Worm (Caenorhabditis elegans) whole organism, young adult: Measurements from ENCODE around the gene srx-14.
A peak's percentile ranks its signal among the peaks of the same experiment; 100 is the strongest.

Experiments
- B0035.1 ChIP-seq: sonication (generic microtip); optimal IDR thresholded peaks from 2 replicates; lab custom pipeline; 2016; ENCODE audit warnings: missing genetic modification characterization, mild to moderate bottlenecking, missing compliant biosample characterization, missing genotype, missing genetic modification reagents
- B0336.3 ChIP-seq: fragments of 200-800 bp; sonication (Bioruptor generic); IDR thresholded peaks from 2 replicates; pipeline ENCODE4 v1.3.6; 2022; ENCODE audit warnings: missing genetic modification characterization, missing compliant biosample characterization
- C06A6.2 ChIP-seq: fragments of 200-800 bp; sonication (Bioruptor generic); conservative IDR thresholded peaks from 2 replicates; pipeline ENCODE4 v1.3.6; 2022; ENCODE audit warnings: missing genetic modification characterization, missing compliant biosample characterization
- C17E4.6 ChIP-seq: fragments of 200-800 bp; sonication (Bioruptor generic); IDR thresholded peaks from 2 replicates; pipeline ENCODE4 v1.3.6; 2022; ENCODE audit warnings: missing genetic modification reagents, missing genetic modification characterization, missing compliant biosample characterization
- F49E8.2 ChIP-seq: sonication (generic microtip); optimal IDR thresholded peaks from 3 replicates; lab custom pipeline; 2017; ENCODE audit warnings: missing genetic modification characterization, mild to moderate bottlenecking, missing compliant biosample characterization, antibody characterized with exemption, moderate library complexity; ENCODE audit not compliant: insufficient read depth
- K12H6.12 ChIP-seq: fragments of 200-800 bp; sonication (Bioruptor generic); optimal IDR thresholded peaks from 2 replicates; lab custom pipeline; 2018; ENCODE audit warnings: mild to moderate bottlenecking, missing genetic modification characterization, missing compliant biosample characterization
- aptf-3 ChIP-seq: fragments of 200-800 bp; sonication (Bioruptor generic); IDR thresholded peaks from 2 replicates; pipeline ENCODE4 v1.3.6; 2022; ENCODE audit warnings: missing genetic modification characterization, missing compliant biosample characterization
- atf-7 ChIP-seq: sonication (generic microtip); optimal IDR thresholded peaks from 2 replicates; lab custom pipeline; 2017; ENCODE audit warnings: mild to moderate bottlenecking, missing genetic modification characterization, missing compliant biosample characterization
- attf-3 ChIP-seq: fragments of 200-800 bp; sonication (Bioruptor generic); conservative IDR thresholded peaks from 2 replicates; pipeline ENCODE4 v1.3.6; 2022; ENCODE audit warnings: missing genetic modification reagents, missing genetic modification characterization, missing compliant biosample characterization
- attf-5 ChIP-seq: fragments of 200-800 bp; sonication (Bioruptor generic); optimal IDR thresholded peaks from 2 replicates; lab custom pipeline; 2018; ENCODE audit warnings: mild to moderate bottlenecking, missing genetic modification characterization, missing compliant biosample characterization
- cebp-2 ChIP-seq: fragments of 200-800 bp; sonication (Bioruptor generic); IDR thresholded peaks from 2 replicates; pipeline ENCODE4 v1.3.6; 2022; ENCODE audit warnings: missing genetic modification characterization, missing compliant biosample characterization
- ceh-58 ChIP-seq: fragments of 200-800 bp; sonication (Bioruptor generic); IDR thresholded peaks from 2 replicates; pipeline ENCODE4 v1.3.6; 2022; ENCODE audit warnings: missing genetic modification characterization, missing compliant biosample characterization
- ceh-79 ChIP-seq: sonication (generic microtip); optimal IDR thresholded peaks from 2 replicates; lab custom pipeline; 2017; ENCODE audit warnings: mild to moderate bottlenecking, missing genetic modification characterization, missing compliant biosample characterization
- ceh-91 ChIP-seq: fragments of 200-800 bp; sonication (Bioruptor generic); IDR thresholded peaks from 2 replicates; pipeline ENCODE4 v1.3.6; 2022; ENCODE audit warnings: missing genetic modification reagents, missing genetic modification characterization, missing compliant biosample characterization
- egl-44 ChIP-seq: fragments of 200-800 bp; sonication (Bioruptor generic); IDR thresholded peaks from 2 replicates; pipeline ENCODE4 v1.3.6; 2022; ENCODE audit warnings: missing genetic modification reagents, missing genetic modification characterization, missing compliant biosample characterization
- fkh-3 ChIP-seq: sonication (generic microtip); optimal IDR thresholded peaks from 2 replicates; lab custom pipeline; 2016; ENCODE audit warnings: mild to moderate bottlenecking, missing genetic modification characterization, missing compliant biosample characterization
- hsf-1 ChIP-seq: fragments of 200-800 bp; sonication (Bioruptor generic); IDR thresholded peaks from 2 replicates; pipeline ENCODE4 v1.3.6; 2022; ENCODE audit warnings: missing genetic modification reagents, missing genetic modification characterization, missing compliant biosample characterization
- lag-1 ChIP-seq: fragments of 200-800 bp; sonication (Bioruptor generic); IDR thresholded peaks from 2 replicates; pipeline ENCODE4 v1.3.6; 2022; ENCODE audit warnings: missing genetic modification reagents, missing genetic modification characterization, missing compliant biosample characterization
- let-607 ChIP-seq, 2 experiments: fragments of 200-800 bp in 1 of 2; sonication (Bioruptor generic) in 1 of 2; sonication (generic microtip) in 1 of 2; optimal IDR thresholded peaks; 2 replicates each; lab custom pipeline; 2016 to 2018; ENCODE audit warnings: mild to moderate bottlenecking in 2 of 2, missing compliant biosample characterization in 2 of 2, missing genetic modification characterization in 2 of 2, moderate library complexity in 2 of 2, missing genotype in 1 of 2
- lin-26 ChIP-seq: fragments of 200-800 bp; sonication (Bioruptor generic); IDR thresholded peaks from 2 replicates; pipeline ENCODE4 v1.3.6; 2022; ENCODE audit warnings: missing genetic modification reagents, missing genetic modification characterization, missing compliant biosample characterization
- lin-35 ChIP-seq, 3 experiments: fragments of 150-350 bp in 2 of 3; sonication (generic microtip) in 1 of 3; optimal IDR thresholded peaks; 2 replicates each; lab custom pipeline; 2014 to 2018; ENCODE audit warnings: missing biosample characterization in 3 of 3, missing genetic modification characterization in 3 of 3, missing genetic modification reagents in 3 of 3
- lin-54 ChIP-seq: fragments of 200-800 bp; sonication (Bioruptor generic); optimal IDR thresholded peaks from 2 replicates; lab custom pipeline; 2018; ENCODE audit warnings: mild to moderate bottlenecking, missing genetic modification characterization, missing compliant biosample characterization
- madf-6 ChIP-seq: fragments of 200-800 bp; sonication (Bioruptor generic); IDR thresholded peaks from 2 replicates; pipeline ENCODE4 v1.3.6; 2022; ENCODE audit warnings: missing genetic modification reagents, missing genetic modification characterization, missing compliant biosample characterization
- madf-8 ChIP-seq: fragments of 200-800 bp; sonication (Bioruptor generic); conservative IDR thresholded peaks from 2 replicates; pipeline ENCODE4 v1.3.6; 2022; ENCODE audit warnings: missing genetic modification reagents, missing genetic modification characterization, missing compliant biosample characterization
- mcd-1 ChIP-seq: fragments of 200-800 bp; sonication (Bioruptor generic); IDR thresholded peaks from 2 replicates; pipeline ENCODE4 v1.3.6; 2022; ENCODE audit warnings: missing genetic modification reagents, missing genetic modification characterization, missing compliant biosample characterization
- mxl-1 ChIP-seq: sonication (generic microtip); optimal IDR thresholded peaks from 2 replicates; lab custom pipeline; 2016; ENCODE audit warnings: missing genetic modification characterization, missing compliant biosample characterization
- nfya-1 ChIP-seq: sonication (generic microtip); optimal IDR thresholded peaks from 2 replicates; lab custom pipeline; 2017; ENCODE audit warnings: antibody characterized with exemption, missing compliant biosample characterization, missing genetic modification characterization, borderline replicate concordance; ENCODE audit not compliant: insufficient read depth
- nhr-27 ChIP-seq: fragments of 200-800 bp; sonication (Bioruptor generic); optimal IDR thresholded peaks from 2 replicates; lab custom pipeline; 2018; ENCODE audit warnings: mild to moderate bottlenecking, missing genetic modification characterization, moderate library complexity, missing compliant biosample characterization
- nhr-90 ChIP-seq: sonication (generic microtip); optimal IDR thresholded peaks from 2 replicates; lab custom pipeline; 2016; ENCODE audit warnings: missing genotype, mild to moderate bottlenecking, missing genetic modification characterization, missing compliant biosample characterization
- repo-1 ChIP-seq: sonication (generic microtip); optimal IDR thresholded peaks from 2 replicates; lab custom pipeline; 2017; ENCODE audit warnings: mild to moderate bottlenecking, missing genetic modification characterization, missing compliant biosample characterization
- sdz-38 ChIP-seq: sonication (generic microtip); optimal IDR thresholded peaks from 2 replicates; lab custom pipeline; 2016; ENCODE audit warnings: missing genotype, missing genetic modification characterization, missing compliant biosample characterization
- snpc-1.1 ChIP-seq: sonication (generic microtip); optimal IDR thresholded peaks from 2 replicates; lab custom pipeline; 2017; ENCODE audit warnings: missing genetic modification characterization, mild to moderate bottlenecking, missing compliant biosample characterization, antibody characterized with exemption, moderate library complexity, missing genotype, missing genetic modification reagents; ENCODE audit not compliant: insufficient read depth
- somi-1 ChIP-seq: fragments of 200-800 bp; sonication (Bioruptor generic); optimal IDR thresholded peaks from 2 replicates; lab custom pipeline; 2018; ENCODE audit warnings: mild to moderate bottlenecking, missing genetic modification characterization, missing compliant biosample characterization
- xnd-1 ChIP-seq: sonication (generic microtip); optimal IDR thresholded peaks from 2 replicates; lab custom pipeline; 2016; ENCODE audit warnings: missing genotype, missing genetic modification reagents, missing genetic modification characterization, missing compliant biosample characterization

The srx-14 gene

DNA sequence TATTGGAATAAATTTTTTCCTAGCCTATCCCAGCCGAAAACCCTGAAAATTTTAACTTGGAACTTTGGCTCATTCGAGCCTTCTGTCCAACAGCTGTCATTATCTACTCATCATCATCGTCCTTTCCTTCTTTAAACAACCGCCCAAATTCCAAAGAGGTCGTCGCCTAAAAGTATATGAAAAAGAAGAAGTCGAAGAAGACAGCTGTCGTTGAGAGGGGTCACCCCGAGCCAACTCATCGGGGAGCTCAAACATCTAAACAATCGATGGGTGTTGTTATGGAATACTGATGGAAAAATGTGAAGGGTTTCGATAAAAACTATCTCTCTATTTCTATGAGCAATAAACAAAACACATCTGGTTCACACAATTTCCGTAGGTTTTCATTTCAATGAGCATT is 8.4 kb downstream of the srx-14 start:
- TF ChIP-seq lin-54 (GFP tag; lab: Kevin White, UChicago) (no peak), F49E8.2 (tag; lab: Kevin White, UChicago) (no peak), atf-7 (tag; lab: Kevin White, UChicago) (no peak), snpc-1.1 (no peak), nhr-90 (tag; lab: Kevin White, UChicago) (no peak), repo-1 (tag; lab: Kevin White, UChicago) (no peak), ceh-79 (no peak), fkh-3 (tag; lab: Kevin White, UChicago) (no peak), C17E4.6 (GFP tag; lab: Robert Waterston, UW) (no peak), C06A6.2 (GFP tag; lab: Robert Waterston, UW) (no peak), attf-3 (GFP tag; lab: Robert Waterston, UW) (no peak), egl-44 (no peak), somi-1 (GFP tag; lab: Kevin White, UChicago) (no peak)

DNA sequence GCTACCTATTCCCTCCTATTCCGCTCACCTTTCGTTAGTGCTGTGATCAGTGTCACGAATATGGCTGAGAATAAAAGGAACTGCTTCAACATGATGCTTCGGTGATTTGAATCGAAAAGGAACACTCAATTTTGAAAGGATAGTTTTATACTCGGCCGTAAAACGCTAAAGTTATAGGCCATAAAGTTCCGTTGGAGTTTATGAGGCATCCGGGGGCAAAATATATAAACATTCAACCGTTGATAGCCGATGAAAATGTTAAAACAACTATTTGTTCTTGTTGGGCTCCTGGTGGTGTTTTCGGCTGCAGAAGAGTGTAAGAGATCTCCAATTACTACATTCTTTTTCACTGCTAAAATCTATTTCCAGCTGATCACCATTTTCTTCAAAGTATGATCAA is 9.0 kb downstream of the srx-14 start, which contains the start of the genes C44B12.9 and C44B12.3:
Gene C44B12.9, minus strand, starts transcription at position 101 of the 400 bp plus-strand sequence.
Gene C44B12.3, plus strand, starts transcription at position 249 of the 400 bp plus-strand sequence.
- TF ChIP-seq mxl-1 (tag; lab: Kevin White, UChicago) (no peak), C06A6.2 (GFP tag; lab: Robert Waterston, UW) (no peak), B0336.3 (no peak), K12H6.12 (tag; lab: Kevin White, UChicago) (no peak), ceh-58 (GFP tag; lab: Robert Waterston, UW) (no peak), lin-35 (GFP tag; optimal IDR thresholded peaks at IDR 0.05; lab: Kevin White, UChicago) (no peak), nhr-27 (tag; lab: Kevin White, UChicago) (no peak), nfya-1 (tag; lab: Kevin White, UChicago) (no peak), attf-5 (no peak), sdz-38 (tag; lab: Kevin White, UChicago) (no peak), madf-8 (GFP tag; lab: Robert Waterston, UW) (no peak), let-607 (tag; optimal IDR thresholded peaks at IDR 0.05; lab: Kevin White, UChicago) (no peak), cebp-2 (GFP tag; lab: Robert Waterston, UW) (no peak)
- TF ChIP-seq, all 124 proteins: peak for 0

DNA sequence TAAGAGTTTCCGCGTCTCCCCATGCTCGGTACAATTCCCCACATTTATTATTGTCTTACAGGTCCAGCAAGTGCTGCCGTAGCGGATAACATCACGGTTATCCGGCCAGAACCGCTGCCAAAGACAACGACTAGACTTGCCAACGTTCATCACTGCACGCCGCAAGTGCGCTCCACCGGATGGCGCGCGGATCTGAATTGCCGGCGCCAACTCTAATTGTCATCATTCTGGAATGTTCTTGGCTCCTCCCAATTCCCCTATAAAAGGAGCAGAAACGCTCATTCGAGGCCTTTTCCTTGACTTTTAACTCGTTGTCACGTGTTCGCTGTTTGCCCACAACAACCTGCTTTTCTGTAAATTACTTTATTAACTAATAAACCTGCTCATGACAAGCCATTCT is 9.5 kb downstream of the srx-14 start:
- peak; percentile 32; the same call in 1 of the 2 replicates for TF ChIP-seq mcd-1 (GFP tag; lab: Robert Waterston, UW)
- TF ChIP-seq hsf-1 (GFP tag; lab: Robert Waterston, UW) = peak; percentile 71
- peak; percentile 33; the same call in 1 of the 2 replicates for TF ChIP-seq madf-8 (GFP tag; lab: Robert Waterston, UW)
- peak; percentile 67 for TF ChIP-seq madf-6 (GFP tag; lab: Robert Waterston, UW)

DNA sequence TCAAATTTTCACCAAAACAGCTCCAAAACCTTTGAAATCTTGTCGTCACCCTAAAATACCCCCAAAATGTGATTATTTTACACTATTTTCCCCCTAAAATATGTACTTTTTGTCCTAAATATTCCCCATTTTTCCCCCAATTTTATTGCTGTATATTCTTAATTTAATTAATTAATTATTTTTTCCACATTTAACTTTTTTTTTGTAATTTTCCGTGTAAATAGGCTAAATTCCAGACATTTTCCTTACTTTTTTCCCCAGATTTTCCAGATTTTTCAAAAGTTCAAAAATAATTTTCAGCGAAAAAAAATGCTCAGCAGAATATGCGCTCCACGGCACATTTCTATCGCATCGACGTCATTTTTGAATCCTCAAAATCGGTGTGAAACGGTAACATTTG is 16.4 kb downstream of the srx-14 start, which contains the start of gene cox-18:
Gene cox-18, plus strand, starts transcription at position 301 of the 400 bp plus-strand sequence.
- TF ChIP-seq ceh-91 (GFP tag; lab: Robert Waterston, UW) (no peak), aptf-3 (GFP tag; lab: Robert Waterston, UW) (no peak), B0035.1 (tag; lab: Kevin White, UChicago) (no peak), xnd-1 (tag; lab: Kevin White, UChicago) (no peak), lag-1 (no peak), attf-5 (no peak), lin-26 (GFP tag; lab: Robert Waterston, UW) (no peak)
